Worm (Caenorhabditis elegans): ENCODE data around the gene eef-1G.

DNA sequence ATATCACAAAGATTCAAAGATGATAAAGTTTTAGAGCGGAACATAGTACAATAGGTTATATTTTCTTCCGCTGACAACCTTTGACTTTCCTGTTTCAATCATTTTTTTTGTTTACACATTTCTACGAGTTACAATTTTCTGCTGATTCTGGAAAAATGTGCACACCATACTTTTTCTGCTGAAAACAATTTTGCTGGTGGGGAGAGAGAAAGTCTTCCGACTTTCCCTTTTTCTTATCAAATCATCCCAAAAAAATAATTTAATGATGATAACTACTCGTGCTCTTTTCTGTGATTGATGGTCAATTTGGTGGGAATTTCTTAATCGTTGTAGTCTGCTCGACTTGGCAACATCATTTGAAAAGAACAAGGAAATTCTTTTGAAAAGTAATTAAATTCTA, 42.1 kb downstream of the eef-1G start:
- TF ChIP-seq C08G9.2 (tag; optimal IDR thresholded peaks at IDR 0.05) (no peak), pha-4 (tag; optimal IDR thresholded peaks at IDR 0.05) (no peak), ets-4 (tag; optimal IDR thresholded peaks at IDR 0.05) (no peak), ceh-45 (GFP tag; IDR thresholded peaks at IDR 0.05) (no peak)

Data from whole organism, late embryonic.